Fruit fly (Drosophila melanogaster) whole organism, prepupa: ENCODE measurements around the gene Smvt.

Experiments used
- Blimp-1 ChIP-seq: fragments of 200-800 bp; sonication (Bioruptor generic); optimal IDR thresholded peaks from 3 replicates; lab custom pipeline; 2017; ENCODE audit warnings: missing biosample characterization, missing genetic modification characterization, mild to moderate bottlenecking, moderate library complexity, missing genetic modification reagents
- CG10631 ChIP-seq: fragments of 200-800 bp; sonication (Bioruptor generic); optimal IDR thresholded peaks from 2 replicates; lab custom pipeline; 2016; ENCODE audit warnings: missing biosample characterization, missing genetic modification characterization
- CG10669 ChIP-seq: fragments of 200-800 bp; sonication (Bioruptor generic); optimal IDR thresholded peaks from 3 replicates; lab custom pipeline; 2018; ENCODE audit warnings: missing biosample characterization, mild to moderate bottlenecking, missing genetic modification characterization, moderate library complexity
- CG11294 ChIP-seq: fragments of 200-800 bp; sonication (Bioruptor generic); IDR thresholded peaks from 2 replicates; pipeline ENCODE4 v1.3.6; 2022; ENCODE audit warnings: missing biosample characterization, missing genetic modification characterization
- CG11762 ChIP-seq: fragments of 200-800 bp; sonication (Bioruptor generic); optimal IDR thresholded peaks from 3 replicates; lab custom pipeline; 2016; ENCODE audit warnings: missing biosample characterization, missing genetic modification characterization; ENCODE audit not compliant: insufficient read depth
- CG11902 ChIP-seq: fragments of 200-800 bp; sonication (Bioruptor generic); optimal IDR thresholded peaks from 3 replicates; lab custom pipeline; 2016; ENCODE audit warnings: missing biosample characterization, missing genetic modification characterization
- CG15336 ChIP-seq: fragments of 200-800 bp; sonication (Bioruptor generic); IDR thresholded peaks from 2 replicates; pipeline ENCODE4 v1.3.6; 2022; ENCODE audit warnings: missing biosample characterization, missing genetic modification characterization
- CG1621 ChIP-seq: fragments of 200-800 bp; sonication (Bioruptor generic); optimal IDR thresholded peaks from 3 replicates; lab custom pipeline; 2018; ENCODE audit warnings: missing biosample characterization, mild to moderate bottlenecking, missing genetic modification characterization
- CG16779 ChIP-seq: fragments of 200-800 bp; sonication (Bioruptor generic); optimal IDR thresholded peaks from 3 replicates; lab custom pipeline; 2017; ENCODE audit warnings: missing biosample characterization, mild to moderate bottlenecking, missing genetic modification characterization
- CG3032 ChIP-seq: fragments of 200-800 bp; optimal IDR thresholded peaks from 2 replicates; lab custom pipeline; 2019; ENCODE audit warnings: missing biosample characterization, mild to moderate bottlenecking, missing genetic modification characterization, moderate library complexity
- CG31627 ChIP-seq: fragments of 200-800 bp; sonication (Bioruptor generic); optimal IDR thresholded peaks from 3 replicates; lab custom pipeline; 2016; ENCODE audit warnings: missing biosample characterization, missing genetic modification characterization
- CG34406 ChIP-seq: fragments of 200-800 bp; sonication (Bioruptor generic); optimal IDR thresholded peaks from 3 replicates; lab custom pipeline; 2016; ENCODE audit warnings: missing biosample characterization, missing genetic modification characterization
- CG3919 ChIP-seq: fragments of 200-800 bp; sonication (Bioruptor generic); optimal IDR thresholded peaks from 3 replicates; lab custom pipeline; 2016; ENCODE audit warnings: missing biosample characterization, missing genetic modification characterization
- CG4318 ChIP-seq: fragments of 200-800 bp; sonication (Bioruptor generic); optimal IDR thresholded peaks from 3 replicates; lab custom pipeline; 2017; ENCODE audit warnings: missing biosample characterization, mild to moderate bottlenecking, missing genetic modification characterization
- CG6163 ChIP-seq: fragments of 200-800 bp; sonication (Bioruptor generic); IDR thresholded peaks from 3 replicates; pipeline ENCODE4 v1.3.6; 2022; ENCODE audit warnings: missing biosample characterization, missing genetic modification characterization
- CG6276 ChIP-seq: fragments of 200-800 bp; sonication (Bioruptor generic); optimal IDR thresholded peaks from 2 replicates; lab custom pipeline; 2017; ENCODE audit warnings: missing biosample characterization, mild to moderate bottlenecking, missing genetic modification characterization
- CG6792 ChIP-seq: fragments of 200-800 bp; sonication (Bioruptor generic); optimal IDR thresholded peaks from 3 replicates; lab custom pipeline; 2016; ENCODE audit warnings: missing biosample characterization, missing genetic modification characterization
- CG6808 ChIP-seq: fragments of 200-800 bp; sonication (Bioruptor generic); optimal IDR thresholded peaks from 3 replicates; lab custom pipeline; 2017; ENCODE audit warnings: missing biosample characterization, missing genetic modification characterization, mild to moderate bottlenecking, moderate library complexity, missing genetic modification reagents
- CG6854 ChIP-seq: fragments of 200-800 bp; sonication (Bioruptor generic); optimal IDR thresholded peaks from 2 replicates; lab custom pipeline; 2017; ENCODE audit warnings: missing biosample characterization, mild to moderate bottlenecking, missing genetic modification characterization
- CG7368 ChIP-seq: fragments of 200-800 bp; sonication (Bioruptor generic); optimal IDR thresholded peaks from 3 replicates; lab custom pipeline; 2016; ENCODE audit warnings: missing biosample characterization, missing genetic modification characterization
- CG8119 ChIP-seq: fragments of 200-800 bp; sonication (Bioruptor generic); IDR thresholded peaks from 3 replicates; pipeline ENCODE4 v1.3.6; 2022; ENCODE audit warnings: missing biosample characterization, missing genetic modification characterization
- CG8319 ChIP-seq: fragments of 200-800 bp; sonication (Bioruptor generic); optimal IDR thresholded peaks from 3 replicates; lab custom pipeline; 2016; ENCODE audit warnings: missing biosample characterization, missing genetic modification characterization
- CG8632 ChIP-seq: fragments of 200-800 bp; sonication (Bioruptor generic); optimal IDR thresholded peaks from 3 replicates; lab custom pipeline; 2016; ENCODE audit warnings: missing biosample characterization, missing genetic modification characterization
- Eip78C ChIP-seq: fragments of 200-800 bp; sonication (Bioruptor generic); peaks from one replicate; lab custom pipeline; 2016; ENCODE audit warnings: missing biosample characterization, missing genetic modification characterization
- Eip93F ChIP-seq: fragments of 200-800 bp; sonication (Bioruptor generic); optimal IDR thresholded peaks from 2 replicates; lab custom pipeline; 2016; ENCODE audit warnings: missing biosample characterization, mild to moderate bottlenecking, missing genetic modification characterization
- Ets96B ChIP-seq: fragments of 200-800 bp; optimal IDR thresholded peaks from 2 replicates; lab custom pipeline; 2019; ENCODE audit warnings: missing biosample characterization, mild to moderate bottlenecking, missing genetic modification characterization, moderate library complexity
- Gug ChIP-seq: fragments of 200-800 bp; sonication (Bioruptor generic); IDR thresholded peaks from 2 replicates; pipeline ENCODE4 v1.3.6; 2022; ENCODE audit warnings: missing biosample characterization, missing genetic modification characterization
- Hr38 ChIP-seq: sonication (Bioruptor generic); optimal IDR thresholded peaks from 2 replicates; lab custom pipeline; 2016; ENCODE audit warnings: missing biosample characterization, missing genetic modification characterization
- Hr39 ChIP-seq: fragments of 200-800 bp; sonication (Bioruptor generic); optimal IDR thresholded peaks from 2 replicates; lab custom pipeline; 2016; ENCODE audit warnings: missing biosample characterization, missing genetic modification characterization
- Hr4 ChIP-seq: fragments of 200-800 bp; sonication (Bioruptor generic); optimal IDR thresholded peaks from 3 replicates; lab custom pipeline; 2016; ENCODE audit warnings: missing biosample characterization, missing genetic modification characterization
- Lpt ChIP-seq: fragments of 200-800 bp; sonication (Bioruptor generic); optimal IDR thresholded peaks from 3 replicates; lab custom pipeline; 2016; ENCODE audit warnings: missing biosample characterization, missing genetic modification characterization
- Met ChIP-seq: fragments of 200-800 bp; sonication (Bioruptor generic); optimal IDR thresholded peaks from 3 replicates; lab custom pipeline; 2016; ENCODE audit warnings: missing biosample characterization, missing genetic modification characterization
- Smox ChIP-seq: fragments of 200-800 bp; sonication (Bioruptor generic); optimal IDR thresholded peaks from 3 replicates; lab custom pipeline; 2016; ENCODE audit warnings: missing biosample characterization, missing genetic modification characterization
- Sox14 ChIP-seq: fragments of 200-800 bp; sonication (Bioruptor generic); optimal IDR thresholded peaks from 3 replicates; lab custom pipeline; 2016; ENCODE audit warnings: missing biosample characterization, missing genetic modification characterization
- Sox15 ChIP-seq: fragments of 200-800 bp; sonication (Bioruptor generic); optimal IDR thresholded peaks from 3 replicates; lab custom pipeline; 2016; ENCODE audit warnings: missing biosample characterization, missing genetic modification characterization
- achi ChIP-seq: fragments of 200-800 bp; sonication (Bioruptor generic); optimal IDR thresholded peaks from 3 replicates; lab custom pipeline; 2016; ENCODE audit warnings: missing biosample characterization, missing genetic modification characterization
- acj6 ChIP-seq: fragments of 200-800 bp; sonication (Bioruptor generic); optimal IDR thresholded peaks from 3 replicates; lab custom pipeline; 2016; ENCODE audit warnings: missing biosample characterization, missing genetic modification characterization
- cyc ChIP-seq: fragments of 200-800 bp; sonication (Bioruptor generic); optimal IDR thresholded peaks from 3 replicates; lab custom pipeline; 2016; ENCODE audit warnings: missing biosample characterization, missing genetic modification characterization
- dac ChIP-seq: fragments of 200-800 bp; sonication (Bioruptor generic); optimal IDR thresholded peaks from 2 replicates; lab custom pipeline; 2017; ENCODE audit warnings: missing biosample characterization, mild to moderate bottlenecking, missing genetic modification characterization
- dsx ChIP-seq: fragments of 200-800 bp; optimal IDR thresholded peaks from 3 replicates; lab custom pipeline; 2019; ENCODE audit warnings: missing biosample characterization, mild to moderate bottlenecking, missing genetic modification characterization, moderate library complexity; ENCODE audit not compliant: poor library complexity, severe bottlenecking
- eg ChIP-seq: fragments of 200-800 bp; sonication (Bioruptor generic); IDR thresholded peaks from 3 replicates; pipeline ENCODE4 v1.3.6; 2022; ENCODE audit warnings: missing biosample characterization, missing genetic modification characterization
- fd59A ChIP-seq: fragments of 200-800 bp; sonication (Bioruptor generic); optimal IDR thresholded peaks from 2 replicates; lab custom pipeline; 2017; ENCODE audit warnings: missing biosample characterization, mild to moderate bottlenecking, missing genetic modification characterization, missing genetic modification reagents
- fd85E ChIP-seq: fragments of 200-800 bp; sonication (Bioruptor generic); optimal IDR thresholded peaks from 3 replicates; lab custom pipeline; 2016; ENCODE audit warnings: missing biosample characterization, missing genetic modification characterization
- fkh ChIP-seq: fragments of 200-800 bp; sonication (Bioruptor generic); optimal IDR thresholded peaks from 3 replicates; lab custom pipeline; 2017; ENCODE audit warnings: missing biosample characterization, mild to moderate bottlenecking, missing genetic modification characterization, moderate library complexity
- lz ChIP-seq: fragments of 200-800 bp; sonication (Bioruptor generic); optimal IDR thresholded peaks from 3 replicates; lab custom pipeline; 2016; ENCODE audit warnings: missing biosample characterization, missing genetic modification characterization
- salr ChIP-seq, 2 experiments: fragments of 200-800 bp; sonication (Bioruptor generic); optimal IDR thresholded peaks; 3 replicates each; lab custom pipeline; 2016 to 2018; ENCODE audit warnings: missing biosample characterization in 2 of 2, missing genetic modification characterization in 2 of 2, mild to moderate bottlenecking in 1 of 2
- spab ChIP-seq: fragments of 200-800 bp; sonication (Bioruptor generic); optimal IDR thresholded peaks from 2 replicates; lab custom pipeline; 2017; ENCODE audit warnings: missing biosample characterization, mild to moderate bottlenecking, missing genetic modification characterization, missing genetic modification reagents
- ss ChIP-seq, 2 experiments: fragments of 200-800 bp; sonication (Bioruptor generic); optimal IDR thresholded peaks; 2 replicates in 1 of 2; 3 replicates in 1 of 2; lab custom pipeline; 2017 to 2018; ENCODE audit warnings: mild to moderate bottlenecking in 2 of 2, missing biosample characterization in 2 of 2, missing genetic modification characterization in 2 of 2, moderate library complexity in 1 of 2
- svp ChIP-seq: fragments of 200-800 bp; sonication (Bioruptor generic); peaks from one replicate; lab custom pipeline; 2016; ENCODE audit warnings: missing biosample characterization, missing genetic modification characterization
- topi ChIP-seq: fragments of 200-800 bp; sonication (Bioruptor generic); optimal IDR thresholded peaks from 3 replicates; lab custom pipeline; 2016; ENCODE audit warnings: missing biosample characterization, missing genetic modification characterization
- vri ChIP-seq: fragments of 200-800 bp; sonication (Bioruptor generic); optimal IDR thresholded peaks from 3 replicates; lab custom pipeline; 2016; ENCODE audit warnings: missing biosample characterization, mild to moderate bottlenecking, missing genetic modification characterization

Smvt gene

DNA sequence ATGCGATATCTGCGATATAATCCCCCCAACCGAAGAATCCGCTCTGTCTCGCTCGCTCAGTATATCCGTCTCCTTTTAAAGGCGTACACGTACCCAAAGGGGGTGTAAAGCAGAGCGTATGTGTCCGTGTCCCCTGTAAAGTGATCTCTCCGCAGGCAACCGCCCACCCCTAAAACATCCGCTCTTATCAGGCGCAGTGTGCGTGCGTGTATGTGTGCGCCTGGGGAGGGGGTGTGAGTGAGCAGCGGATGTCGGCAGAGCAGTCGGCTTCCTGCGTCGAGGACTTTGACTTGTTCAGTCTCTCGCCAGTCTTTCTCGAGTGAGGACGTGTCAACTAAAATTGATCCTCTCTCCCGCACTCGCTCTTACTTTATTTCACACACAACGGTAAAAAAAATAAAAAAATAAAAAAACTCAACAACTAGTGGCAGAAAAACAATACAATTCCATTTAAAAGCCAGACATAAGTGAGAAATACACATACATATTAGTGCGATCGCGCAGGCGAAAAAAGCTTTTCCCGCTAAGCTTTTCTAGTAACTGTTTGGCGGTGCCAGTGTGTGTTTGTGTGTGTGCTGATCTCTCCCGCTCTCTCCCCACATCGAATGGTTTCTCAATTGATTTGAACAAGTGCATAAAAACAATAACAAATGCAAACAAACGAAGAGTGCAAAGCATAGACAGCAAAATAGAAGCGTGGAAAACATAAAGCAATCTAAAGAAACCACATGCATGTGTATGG lies 35.7 kb downstream of the Smvt start:
- TF ChIP-seq Eip93F (GFP tag; lab: Kevin White, UChicago) (no peak), lz (GFP tag; lab: Kevin White, UChicago) (peak; percentile 10), CG16779 (tag; lab: Kevin White, UChicago) (no peak), Met (GFP tag; lab: Kevin White, UChicago) (no peak), CG6854 (GFP tag; lab: Kevin White, UChicago) (peak; percentile 91), ss (GFP tag; optimal IDR thresholded peaks at IDR 0.05; lab: Kevin White, UChicago) (peak; percentile 85 to 89), CG3919 (no peak), CG8319 (GFP tag; lab: Kevin White, UChicago) (no peak), acj6 (no peak), CG6163 (GFP tag; lab: Robert Waterston, UW) (peak; percentile 68; the same call in 2 of the 3 replicates), CG6792 (GFP tag; lab: Kevin White, UChicago) (peak; percentile 16), Hr39 (GFP tag; lab: Kevin White, UChicago) (no peak), Gug (no peak), Hr4 (no peak), dac (GFP tag; lab: Kevin White, UChicago) (no peak), fkh (GFP tag; lab: Kevin White, UChicago) (peak; percentile 56), dsx (GFP tag; lab: Kevin White, UChicago) (peak; percentile 37), Smox (GFP tag; lab: Kevin White, UChicago) (no peak), Sox14 (GFP tag; lab: Kevin White, UChicago) (peak; percentile 52), CG34406 (GFP tag; lab: Kevin White, UChicago) (no peak), vri (peak; percentile 11), fd59A (GFP tag; lab: Kevin White, UChicago) (peak; percentile 2), CG15336 (GFP tag; lab: Robert Waterston, UW) (peak; percentile 41; the same call in 1 of the 2 replicates), fd85E (GFP tag; lab: Kevin White, UChicago) (no peak), CG11294 (GFP tag; lab: Robert Waterston, UW) (no peak), CG6276 (GFP tag; lab: Kevin White, UChicago) (no peak), topi (GFP tag; lab: Kevin White, UChicago) (no peak), Eip78C (GFP tag; lab: Kevin White, UChicago) (peak; percentile 44), CG31627 (no peak), CG8119 (GFP tag; lab: Robert Waterston, UW) (peak; percentile 45; the same call in 1 of the 3 replicates), CG10631 (GFP tag; lab: Kevin White, UChicago) (no peak), CG6808 (peak; percentile 79), salr (GFP tag; optimal IDR thresholded peaks at IDR 0.05; lab: Kevin White, UChicago) (peak in 1 of 2 experiments; percentile 40), CG1621 (tag; lab: Kevin White, UChicago) (peak; percentile 84), achi (GFP tag; lab: Kevin White, UChicago) (no peak), CG4318 (no peak), eg (no peak; the same call in 2 of the 3 replicates), Sox15 (GFP tag; lab: Kevin White, UChicago) (no peak), CG3032 (tag; lab: Kevin White, UChicago) (peak; percentile 8), Lpt (no peak), Ets96B (no peak), Hr38 (GFP tag; lab: Kevin White, UChicago) (no peak), svp (GFP tag; lab: Kevin White, UChicago) (peak; percentile 79), spab (GFP tag; lab: Kevin White, UChicago) (peak; percentile 46), CG11902 (GFP tag; lab: Kevin White, UChicago) (no peak), CG11762 (GFP tag; lab: Kevin White, UChicago) (no peak), Blimp-1 (GFP tag; lab: Kevin White, UChicago) (peak; percentile 29), cyc (no peak), CG10669 (GFP tag; lab: Kevin White, UChicago) (peak; percentile 24), CG8632 (GFP tag; lab: Kevin White, UChicago) (no peak), CG7368 (GFP tag; lab: Kevin White, UChicago) (no peak)
